Fruit fly (Drosophila melanogaster): ENCODE data around the gene ppk27.

ppk27 gene

dm6 chr3L:3788790-3789421, 33.9 kb upstream of the ppk27 start (continued):
- TF ChIP-seq fd64A (GFP tag; optimal IDR thresholded peaks at IDR 0.05) (no peak), CG2875 (GFP tag; optimal IDR thresholded peaks at IDR 0.05) (no peak), Eip74EF (GFP tag; optimal IDR thresholded peaks at IDR 0.05) (peak; percentile 42 to 55), tin (GFP tag; optimal IDR thresholded peaks at IDR 0.05) (no peak), pan (optimal IDR thresholded peaks at IDR 0.05) (no peak), pan (GFP tag; optimal IDR thresholded peaks at IDR 0.05 in 1 of 2, IDR thresholded peaks at IDR 0.05 in 1 of 2) (peak in 1 of 2 experiments; percentile 22), CG18011 (GFP tag; optimal IDR thresholded peaks at IDR 0.05) (no peak), CrebB (tag; optimal IDR thresholded peaks at IDR 0.05) (peak; percentile 39), CG13894 (tag; optimal IDR thresholded peaks at IDR 0.05) (peak; percentile 33), ttk (GFP tag; IDR thresholded peaks at IDR 0.05) (no peak), CG6689 (GFP tag; IDR thresholded peaks at IDR 0.05) (no peak), Ravus (GFP tag; IDR thresholded peaks at IDR 0.05) (no peak), CG3995 (GFP tag; optimal IDR thresholded peaks at IDR 0.05) (no peak), CG1233 (GFP tag; optimal IDR thresholded peaks at IDR 0.05) (no peak), sisA (GFP tag; IDR thresholded peaks at IDR 0.05) (no peak), TFAM (GFP tag; optimal IDR thresholded peaks at IDR 0.05) (no peak), Dip3 (GFP tag; optimal IDR thresholded peaks at IDR 0.05) (no peak), pfk (GFP tag; optimal IDR thresholded peaks at IDR 0.05) (no peak), CG9817 (tag; optimal IDR thresholded peaks at IDR 0.05) (no peak), Tbp (GFP tag; optimal IDR thresholded peaks at IDR 0.05) (no peak), tll (GFP tag; optimal IDR thresholded peaks at IDR 0.05) (no peak), lab (GFP tag; optimal IDR thresholded peaks at IDR 0.05) (no peak), seq (GFP tag; IDR thresholded peaks at IDR 0.05) (no peak), CG7271 (tag; optimal IDR thresholded peaks at IDR 0.05) (no peak), shn (GFP tag; optimal IDR thresholded peaks at IDR 0.05) (no peak), schlank (tag; optimal IDR thresholded peaks at IDR 0.05) (no peak), CG32532 (GFP tag; IDR thresholded peaks at IDR 0.05) (peak; percentile 60), CG3726 (GFP tag; IDR thresholded peaks at IDR 0.05) (no peak), slbo (GFP tag; IDR thresholded peaks at IDR 0.05) (no peak), HmgD (GFP tag; optimal IDR thresholded peaks at IDR 0.05) (peak; percentile 9), CG17802 (tag; optimal IDR thresholded peaks at IDR 0.05) (no peak), HLH3B (GFP tag; IDR thresholded peaks at IDR 0.05) (no peak), CG2120 (GFP tag; optimal IDR thresholded peaks at IDR 0.05) (no peak), rib (GFP tag; IDR thresholded peaks at IDR 0.05) (no peak), CG8478 (optimal IDR thresholded peaks at IDR 0.05) (no peak), zfh2 (GFP tag; optimal IDR thresholded peaks at IDR 0.05) (no peak), CG10209 (GFP tag; optimal IDR thresholded peaks at IDR 0.05) (no peak), CG3065 (GFP tag; optimal IDR thresholded peaks at IDR 0.05) (no peak), Bdp1 (GFP tag; optimal IDR thresholded peaks at IDR 0.05) (no peak), MTF-1 (GFP tag; optimal IDR thresholded peaks at IDR 0.05; ENCODE audit: borderline replicate concordance) (no peak), Dek (tag; optimal IDR thresholded peaks at IDR 0.05) (no peak), CG10366 (GFP tag; IDR thresholded peaks at IDR 0.05) (no peak), Dip2 (GFP tag; IDR thresholded peaks at IDR 0.05) (no peak), usp (GFP tag; optimal IDR thresholded peaks at IDR 0.05) (no peak), knrl (GFP tag; IDR thresholded peaks at IDR 0.05; ENCODE audit: partially characterized antibody) (peak; percentile 79), Adf1 (GFP tag; IDR thresholded peaks at IDR 0.05) (no peak), ken (GFP tag; IDR thresholded peaks at IDR 0.05) (no peak), ems (GFP tag; optimal IDR thresholded peaks at IDR 0.05) (no peak), CG15269 (tag; optimal IDR thresholded peaks at IDR 0.05) (peak; percentile 12), inv (GFP tag; IDR thresholded peaks at IDR 0.05; ENCODE audit: partially characterized antibody) (peak; percentile 36; the same call in 1 of the 2 replicates), NC2β (GFP tag; optimal IDR thresholded peaks at IDR 0.05) (no peak)
